Worm (Caenorhabditis elegans) whole organism, early embryonic: Measurements from ENCODE around the gene sssh-1.

Source experiments
- ama-1 ChIP-seq: fragments of 150-350 bp; optimal IDR thresholded peaks from 2 replicates; lab custom pipeline; 2014
- hmg-4 ChIP-seq: fragments of 200-800 bp; sonication (Bioruptor generic); optimal IDR thresholded peaks from 2 replicates; lab custom pipeline; 2018; ENCODE audit warnings: mild to moderate bottlenecking, missing genetic modification characterization, missing compliant biosample characterization
- pes-1 ChIP-seq: fragments of 200-800 bp; sonication (Bioruptor generic); IDR thresholded peaks from 2 replicates; pipeline ENCODE4 v1.3.6; 2022; ENCODE audit warnings: missing genetic modification reagents, missing genetic modification characterization, missing compliant biosample characterization

DNA sequence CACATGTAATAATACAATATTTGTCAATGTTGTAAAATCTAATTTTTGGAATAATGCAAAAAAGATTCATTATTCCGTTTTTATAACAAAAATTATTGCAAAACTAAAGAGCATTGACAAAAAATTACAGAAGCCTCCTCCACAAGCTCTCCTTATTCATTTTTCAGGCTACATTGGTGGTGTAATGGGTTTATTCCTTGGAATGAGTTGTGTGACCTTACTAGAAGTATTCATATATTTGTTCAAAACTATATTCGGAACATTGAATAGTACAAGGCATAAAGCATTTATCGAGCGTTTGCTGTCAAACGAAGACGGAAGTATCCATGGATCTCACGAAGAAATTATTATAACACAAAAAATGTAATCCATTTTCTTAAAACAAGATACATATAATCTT, 23.9 kb upstream of the sssh-1 start:
- TF ChIP-seq ama-1 (lab: Kevin White, UChicago) (no peak), hmg-4 (GFP tag; lab: Kevin White, UChicago) (no peak), pes-1 (GFP tag; lab: Robert Waterston, UW) (no peak)
